Worm (Caenorhabditis elegans) whole organism, mixed stage, embryonic: Measurements from ENCODE around the gene srt-52.

Source experiments
- ces-1 ChIP-seq: fragments of 150-350 bp; optimal IDR thresholded peaks from 2 replicates; lab custom pipeline; 2014; ENCODE audit warnings: missing biosample characterization, missing genetic modification reagents, missing genetic modification characterization
- elt-3 ChIP-seq: fragments of 150-350 bp; optimal IDR thresholded peaks from 2 replicates; lab custom pipeline; 2014; ENCODE audit warnings: missing biosample characterization, missing genetic modification characterization
- ham-2 ChIP-seq: fragments of 200-800 bp; sonication (Bioruptor generic); optimal IDR thresholded peaks from 2 replicates; lab custom pipeline; 2018; ENCODE audit warnings: mild to moderate bottlenecking, missing genetic modification characterization, missing compliant biosample characterization
- hlh-1 ChIP-seq: fragments of 150-350 bp; optimal IDR thresholded peaks from 2 replicates; lab custom pipeline; 2014; ENCODE audit warnings: missing biosample characterization, missing genetic modification reagents, missing genetic modification characterization
- lin-13 ChIP-seq: fragments of 150-350 bp; optimal IDR thresholded peaks from 2 replicates; lab custom pipeline; 2014; ENCODE audit warnings: missing biosample characterization, missing genetic modification characterization
- lsy-2 ChIP-seq: fragments of 150-350 bp; optimal IDR thresholded peaks from 2 replicates; lab custom pipeline; 2014; ENCODE audit warnings: missing biosample characterization, missing genetic modification characterization
- nhr-28 ChIP-seq: fragments of 150-350 bp; optimal IDR thresholded peaks from 2 replicates; lab custom pipeline; 2014; ENCODE audit warnings: missing biosample characterization, missing genetic modification characterization
- pha-4 ChIP-seq: fragments of 150-350 bp; optimal IDR thresholded peaks from 2 replicates; lab custom pipeline; 2018; ENCODE audit warnings: missing biosample characterization, missing genetic modification reagents, missing genetic modification characterization
- snpc-4 ChIP-seq: fragments of 150-350 bp; optimal IDR thresholded peaks from 2 replicates; lab custom pipeline; 2014; ENCODE audit warnings: missing biosample characterization, missing genetic modification characterization
- unc-39 ChIP-seq: fragments of 150-350 bp; optimal IDR thresholded peaks from 2 replicates; lab custom pipeline; 2014; ENCODE audit warnings: missing biosample characterization, missing genetic modification characterization
- unc-62 ChIP-seq: fragments of 150-350 bp; optimal IDR thresholded peaks from 2 replicates; lab custom pipeline; 2014; ENCODE audit warnings: missing biosample characterization, missing genetic modification reagents, missing genetic modification characterization
- ztf-11 ChIP-seq: fragments of 150-350 bp; optimal IDR thresholded peaks from 2 replicates; lab custom pipeline; 2014; ENCODE audit warnings: missing biosample characterization, missing genetic modification characterization

DNA sequence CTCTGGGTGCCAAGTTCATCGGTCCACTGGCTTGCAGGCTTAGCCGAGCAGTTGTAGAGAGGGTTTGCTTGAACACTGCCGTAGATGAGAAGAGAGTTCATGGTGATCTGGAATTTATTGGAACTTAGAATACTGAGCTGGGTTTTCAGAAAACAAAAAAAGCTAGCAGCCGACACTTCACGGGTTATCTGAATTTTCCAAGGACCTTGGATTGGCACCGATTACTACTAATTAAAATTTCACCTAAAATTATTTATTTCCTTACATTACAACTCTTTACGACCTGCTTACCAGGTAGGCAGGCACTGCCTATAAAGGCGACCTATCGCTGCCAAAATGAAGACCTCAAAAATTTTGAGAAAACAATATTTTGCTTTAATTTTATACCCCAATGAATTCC lies at the start of gene srt-52:
- no peak for TF ChIP-seq unc-39 (tag; lab: Kevin White, UChicago)
- no peak for TF ChIP-seq snpc-4 (tag; lab: Kevin White, UChicago)
- TF ChIP-seq hlh-1 (tag; lab: Kevin White, UChicago) = no peak
- TF ChIP-seq ztf-11 = no peak
- no peak for TF ChIP-seq nhr-28 (tag; lab: Kevin White, UChicago)
- no peak for TF ChIP-seq unc-62 (GFP tag; lab: Kevin White, UChicago)
- no peak for TF ChIP-seq pha-4 (tag; lab: Kevin White, UChicago)
- TF ChIP-seq ces-1 (GFP tag; lab: Kevin White, UChicago) = no peak
- no peak for TF ChIP-seq elt-3 (tag; lab: Kevin White, UChicago)
- TF ChIP-seq lsy-2 (tag; lab: Kevin White, UChicago) = no peak
- no peak for TF ChIP-seq lin-13 (tag; lab: Kevin White, UChicago)
- TF ChIP-seq ham-2 (GFP tag; lab: Kevin White, UChicago) = no peak
